Fruit fly (Drosophila melanogaster): ENCODE data around the gene CG3841.

The CG3841 gene

dm6 chr2L:9594625-9595300, 5.5 kb downstream of the CG3841 start:
- no peak for TF ChIP-seq psq (optimal IDR thresholded peaks at IDR 0.05)
- no peak for TF ChIP-seq h (optimal IDR thresholded peaks at IDR 0.05)
- no peak for TF ChIP-seq ttk (optimal IDR thresholded peaks at IDR 0.05)
- no peak for TF ChIP-seq insv (optimal IDR thresholded peaks at IDR 0.05)
- no peak for TF ChIP-seq Myc (optimal IDR thresholded peaks at IDR 0.05)
- no peak for TF ChIP-seq Sin3A (optimal IDR thresholded peaks at IDR 0.05)

- no peak for TF ChIP-seq insv (optimal IDR thresholded peaks at IDR 0.05)
- no peak for TF ChIP-seq h (optimal IDR thresholded peaks at IDR 0.05)
- no peak for TF ChIP-seq psq (optimal IDR thresholded peaks at IDR 0.05)
- TF ChIP-seq Sin3A (optimal IDR thresholded peaks at IDR 0.05), result no peak
- TF ChIP-seq Myc (optimal IDR thresholded peaks at IDR 0.05), result no peak
- no peak for TF ChIP-seq ttk (optimal IDR thresholded peaks at IDR 0.05)
Observed at dm6 chr2L:9598390-9598789, 9.1 kb downstream of the CG3841 start.

- TF ChIP-seq ttk (optimal IDR thresholded peaks at IDR 0.05), result no peak
- no peak for TF ChIP-seq Myc (optimal IDR thresholded peaks at IDR 0.05)
- no peak for TF ChIP-seq insv (optimal IDR thresholded peaks at IDR 0.05)
- no peak for TF ChIP-seq psq (optimal IDR thresholded peaks at IDR 0.05)
- no peak for TF ChIP-seq h (optimal IDR thresholded peaks at IDR 0.05)
- TF ChIP-seq Sin3A (optimal IDR thresholded peaks at IDR 0.05), result no peak
Observed at dm6 chr2L:9600772-9601171, 11.5 kb downstream of the CG3841 start, which contains the start of gene CG4382. TSS of gene CG4382 (minus strand) at chr2L:9600872.

dm6 chr2L:9601220-9601619, 11.9 kb downstream of the CG3841 start:
- no peak for TF ChIP-seq Sin3A (optimal IDR thresholded peaks at IDR 0.05)

dm6 chr2L:9602103-9602502, 12.8 kb downstream of the CG3841 start:
- TF ChIP-seq psq (optimal IDR thresholded peaks at IDR 0.05), result no peak
- TF ChIP-seq h (optimal IDR thresholded peaks at IDR 0.05), result no peak
- no peak for TF ChIP-seq Myc (optimal IDR thresholded peaks at IDR 0.05)
- TF ChIP-seq Sin3A (optimal IDR thresholded peaks at IDR 0.05), result no peak

- TF ChIP-seq psq (optimal IDR thresholded peaks at IDR 0.05), result no peak
Observed at dm6 chr2L:9607997-9608563, 18.8 kb downstream of the CG3841 start, which contains the start of gene gcm2. TSS of gene gcm2 (plus strand) at chr2L:9608562.

dm6 chr2L:9609337-9609856, 20.1 kb downstream of the CG3841 start:
- TF ChIP-seq Sin3A (optimal IDR thresholded peaks at IDR 0.05), result no peak
- no peak for TF ChIP-seq ttk (optimal IDR thresholded peaks at IDR 0.05)
- no peak for TF ChIP-seq psq (optimal IDR thresholded peaks at IDR 0.05)
- TF ChIP-seq h (optimal IDR thresholded peaks at IDR 0.05), result no peak
- TF ChIP-seq Myc (optimal IDR thresholded peaks at IDR 0.05), result no peak
- TF ChIP-seq insv (optimal IDR thresholded peaks at IDR 0.05), result no peak

- TF ChIP-seq Myc (optimal IDR thresholded peaks at IDR 0.05) (no peak), psq (optimal IDR thresholded peaks at IDR 0.05) (no peak), insv (optimal IDR thresholded peaks at IDR 0.05) (no peak), h (optimal IDR thresholded peaks at IDR 0.05) (no peak)
Observed at dm6 chr2L:9612654-9613005, 23.4 kb downstream of the CG3841 start.

- TF ChIP-seq ttk (optimal IDR thresholded peaks at IDR 0.05), result no peak
Observed at dm6 chr2L:9613006-9613690, 23.9 kb downstream of the CG3841 start, which contains the start of gene Trx2. TSS of gene Trx2 (plus strand) at chr2L:9613166.

- TF ChIP-seq ttk (optimal IDR thresholded peaks at IDR 0.05) (no peak), h (optimal IDR thresholded peaks at IDR 0.05) (no peak), Myc (optimal IDR thresholded peaks at IDR 0.05) (no peak), psq (optimal IDR thresholded peaks at IDR 0.05) (no peak), Sin3A (optimal IDR thresholded peaks at IDR 0.05) (no peak), insv (optimal IDR thresholded peaks at IDR 0.05) (no peak)
Observed at dm6 chr2L:9613922-9614321, 24.6 kb downstream of the CG3841 start.

- no peak for TF ChIP-seq h (optimal IDR thresholded peaks at IDR 0.05)
- no peak for TF ChIP-seq psq (optimal IDR thresholded peaks at IDR 0.05)
- no peak for TF ChIP-seq ttk (optimal IDR thresholded peaks at IDR 0.05)
- no peak for TF ChIP-seq insv (optimal IDR thresholded peaks at IDR 0.05)
- TF ChIP-seq Sin3A (optimal IDR thresholded peaks at IDR 0.05), result no peak
- TF ChIP-seq Myc (optimal IDR thresholded peaks at IDR 0.05), result no peak
Observed at dm6 chr2L:9614674-9615258, 25.5 kb downstream of the CG3841 start.

- TF ChIP-seq ttk (optimal IDR thresholded peaks at IDR 0.05), result no peak
- TF ChIP-seq psq (optimal IDR thresholded peaks at IDR 0.05), result no peak
- no peak for TF ChIP-seq insv (optimal IDR thresholded peaks at IDR 0.05)
- no peak for TF ChIP-seq Sin3A (optimal IDR thresholded peaks at IDR 0.05)
- no peak for TF ChIP-seq h (optimal IDR thresholded peaks at IDR 0.05)
Observed at dm6 chr2L:9615561-9615960, 26.3 kb downstream of the CG3841 start.
